ENCODE assay signal across 2 worm cellular contexts in the genomic region with DNA sequence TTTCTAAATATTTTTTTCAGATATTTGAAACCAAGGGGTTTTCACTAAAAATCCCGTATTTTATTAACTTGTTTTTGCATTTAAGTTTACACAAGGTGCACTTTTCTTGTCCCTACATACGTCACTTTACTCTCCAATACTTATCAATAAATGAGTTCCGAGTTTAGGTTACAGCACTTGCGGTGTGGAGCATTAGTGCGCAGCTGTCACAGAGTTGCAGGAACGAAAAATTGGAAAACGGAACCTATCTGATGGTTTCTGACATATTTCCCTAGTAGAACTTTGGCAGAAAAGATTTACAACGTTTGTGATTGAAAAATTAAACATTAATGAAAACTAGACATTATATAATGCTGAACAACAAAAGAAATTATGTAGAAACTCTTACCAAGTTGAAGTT.
TF ChIP-seq lines count a peak whose summit lies in the region.

No protein-coding gene starts in this region.

TF ChIP-seq in whole organism, L4 larva, 104 proteins besides CTCF, POLR2A, EP300 and RAD21:
- no peak for TF ChIP-seq nhr-28 (tag; optimal IDR thresholded peaks at IDR 0.05; lab: Kevin White, UChicago)
- peak; percentile 86 for TF ChIP-seq aha-1 (tag; lab: Kevin White, UChicago)

TF ChIP-seq in whole organism, mixed stage, embryonic, 35 proteins besides CTCF, POLR2A, EP300 and RAD21:
- TF ChIP-seq hlh-1 (tag; optimal IDR thresholded peaks at IDR 0.05; lab: Kevin White, UChicago) (peak; percentile 96), nhr-237 (tag; optimal IDR thresholded peaks at IDR 0.05; lab: Kevin White, UChicago) (no peak), lin-32 (GFP tag; optimal IDR thresholded peaks at IDR 0.05; lab: Kevin White, UChicago) (no peak), nhr-28 (tag; optimal IDR thresholded peaks at IDR 0.05; lab: Kevin White, UChicago) (no peak), unc-39 (tag; optimal IDR thresholded peaks at IDR 0.05; lab: Kevin White, UChicago) (no peak), mep-1 (tag; optimal IDR thresholded peaks at IDR 0.05; lab: Kevin White, UChicago) (no peak), unc-120 (tag; optimal IDR thresholded peaks at IDR 0.05; lab: Kevin White, UChicago; ENCODE audit: poor library complexity, severe bottlenecking) (no peak)
